Fruit fly (Drosophila melanogaster) whole organism, prepupa: ENCODE results near the gene ssh.

Experiments used
- CG10669 ChIP-seq: fragments of 200-800 bp; sonication (Bioruptor generic); optimal IDR thresholded peaks from 3 replicates; lab custom pipeline; 2018; ENCODE audit warnings: missing biosample characterization, mild to moderate bottlenecking, missing genetic modification characterization, moderate library complexity
- CG11294 ChIP-seq: fragments of 200-800 bp; sonication (Bioruptor generic); IDR thresholded peaks from 2 replicates; pipeline ENCODE4 v1.3.6; 2022; ENCODE audit warnings: missing biosample characterization, missing genetic modification characterization
- CG11762 ChIP-seq: fragments of 200-800 bp; sonication (Bioruptor generic); optimal IDR thresholded peaks from 3 replicates; lab custom pipeline; 2016; ENCODE audit warnings: missing biosample characterization, missing genetic modification characterization; ENCODE audit not compliant: insufficient read depth
- CG11902 ChIP-seq: fragments of 200-800 bp; sonication (Bioruptor generic); optimal IDR thresholded peaks from 3 replicates; lab custom pipeline; 2016; ENCODE audit warnings: missing biosample characterization, missing genetic modification characterization
- CG15336 ChIP-seq: fragments of 200-800 bp; sonication (Bioruptor generic); IDR thresholded peaks from 2 replicates; pipeline ENCODE4 v1.3.6; 2022; ENCODE audit warnings: missing biosample characterization, missing genetic modification characterization
- CG1621 ChIP-seq: fragments of 200-800 bp; sonication (Bioruptor generic); optimal IDR thresholded peaks from 3 replicates; lab custom pipeline; 2018; ENCODE audit warnings: missing biosample characterization, mild to moderate bottlenecking, missing genetic modification characterization
- CG3032 ChIP-seq: fragments of 200-800 bp; optimal IDR thresholded peaks from 2 replicates; lab custom pipeline; 2019; ENCODE audit warnings: missing biosample characterization, mild to moderate bottlenecking, missing genetic modification characterization, moderate library complexity
- CG31627 ChIP-seq: fragments of 200-800 bp; sonication (Bioruptor generic); optimal IDR thresholded peaks from 3 replicates; lab custom pipeline; 2016; ENCODE audit warnings: missing biosample characterization, missing genetic modification characterization
- CG32006 ChIP-seq: fragments of 200-800 bp; sonication (Bioruptor generic); optimal IDR thresholded peaks from 3 replicates; lab custom pipeline; 2017; ENCODE audit warnings: missing biosample characterization, mild to moderate bottlenecking, missing genetic modification characterization
- CG34406 ChIP-seq: fragments of 200-800 bp; sonication (Bioruptor generic); optimal IDR thresholded peaks from 3 replicates; lab custom pipeline; 2016; ENCODE audit warnings: missing biosample characterization, missing genetic modification characterization
- CG3919 ChIP-seq: fragments of 200-800 bp; sonication (Bioruptor generic); optimal IDR thresholded peaks from 3 replicates; lab custom pipeline; 2016; ENCODE audit warnings: missing biosample characterization, missing genetic modification characterization
- CG4318 ChIP-seq: fragments of 200-800 bp; sonication (Bioruptor generic); optimal IDR thresholded peaks from 3 replicates; lab custom pipeline; 2017; ENCODE audit warnings: missing biosample characterization, mild to moderate bottlenecking, missing genetic modification characterization
- CG6163 ChIP-seq: fragments of 200-800 bp; sonication (Bioruptor generic); IDR thresholded peaks from 3 replicates; pipeline ENCODE4 v1.3.6; 2022; ENCODE audit warnings: missing biosample characterization, missing genetic modification characterization
- CG6276 ChIP-seq: fragments of 200-800 bp; sonication (Bioruptor generic); optimal IDR thresholded peaks from 2 replicates; lab custom pipeline; 2017; ENCODE audit warnings: missing biosample characterization, mild to moderate bottlenecking, missing genetic modification characterization
- CG6792 ChIP-seq: fragments of 200-800 bp; sonication (Bioruptor generic); optimal IDR thresholded peaks from 3 replicates; lab custom pipeline; 2016; ENCODE audit warnings: missing biosample characterization, missing genetic modification characterization
- CG6808 ChIP-seq: fragments of 200-800 bp; sonication (Bioruptor generic); optimal IDR thresholded peaks from 3 replicates; lab custom pipeline; 2017; ENCODE audit warnings: missing biosample characterization, missing genetic modification characterization, mild to moderate bottlenecking, moderate library complexity, missing genetic modification reagents
- CG6854 ChIP-seq: fragments of 200-800 bp; sonication (Bioruptor generic); optimal IDR thresholded peaks from 2 replicates; lab custom pipeline; 2017; ENCODE audit warnings: missing biosample characterization, mild to moderate bottlenecking, missing genetic modification characterization
- CG8632 ChIP-seq: fragments of 200-800 bp; sonication (Bioruptor generic); optimal IDR thresholded peaks from 3 replicates; lab custom pipeline; 2016; ENCODE audit warnings: missing biosample characterization, missing genetic modification characterization
- CG9139 ChIP-seq: fragments of 200-800 bp; sonication (Bioruptor generic); optimal IDR thresholded peaks from 3 replicates; lab custom pipeline; 2017; ENCODE audit warnings: missing biosample characterization, mild to moderate bottlenecking, missing genetic modification characterization
- Ets96B ChIP-seq: fragments of 200-800 bp; optimal IDR thresholded peaks from 2 replicates; lab custom pipeline; 2019; ENCODE audit warnings: missing biosample characterization, mild to moderate bottlenecking, missing genetic modification characterization, moderate library complexity
- Gug ChIP-seq: fragments of 200-800 bp; sonication (Bioruptor generic); IDR thresholded peaks from 2 replicates; pipeline ENCODE4 v1.3.6; 2022; ENCODE audit warnings: missing biosample characterization, missing genetic modification characterization
- Hr38 ChIP-seq: sonication (Bioruptor generic); optimal IDR thresholded peaks from 2 replicates; lab custom pipeline; 2016; ENCODE audit warnings: missing biosample characterization, missing genetic modification characterization
- Hr39 ChIP-seq: fragments of 200-800 bp; sonication (Bioruptor generic); optimal IDR thresholded peaks from 2 replicates; lab custom pipeline; 2016; ENCODE audit warnings: missing biosample characterization, missing genetic modification characterization
- Met ChIP-seq: fragments of 200-800 bp; sonication (Bioruptor generic); optimal IDR thresholded peaks from 3 replicates; lab custom pipeline; 2016; ENCODE audit warnings: missing biosample characterization, missing genetic modification characterization
- OdsH ChIP-seq: fragments of 200-800 bp; sonication (Bioruptor generic); optimal IDR thresholded peaks from 3 replicates; lab custom pipeline; 2016; ENCODE audit warnings: missing biosample characterization, missing genetic modification characterization
- Smox ChIP-seq: fragments of 200-800 bp; sonication (Bioruptor generic); optimal IDR thresholded peaks from 3 replicates; lab custom pipeline; 2016; ENCODE audit warnings: missing biosample characterization, missing genetic modification characterization
- Sox102F ChIP-seq: fragments of 200-800 bp; sonication (Bioruptor generic); optimal IDR thresholded peaks from 2 replicates; lab custom pipeline; 2016; ENCODE audit warnings: missing biosample characterization, mild to moderate bottlenecking, missing genetic modification characterization
- Sox15 ChIP-seq: fragments of 200-800 bp; sonication (Bioruptor generic); optimal IDR thresholded peaks from 3 replicates; lab custom pipeline; 2016; ENCODE audit warnings: missing biosample characterization, missing genetic modification characterization
- achi ChIP-seq: fragments of 200-800 bp; sonication (Bioruptor generic); optimal IDR thresholded peaks from 3 replicates; lab custom pipeline; 2016; ENCODE audit warnings: missing biosample characterization, missing genetic modification characterization
- acj6 ChIP-seq: fragments of 200-800 bp; sonication (Bioruptor generic); optimal IDR thresholded peaks from 3 replicates; lab custom pipeline; 2016; ENCODE audit warnings: missing biosample characterization, missing genetic modification characterization
- cyc ChIP-seq: fragments of 200-800 bp; sonication (Bioruptor generic); optimal IDR thresholded peaks from 3 replicates; lab custom pipeline; 2016; ENCODE audit warnings: missing biosample characterization, missing genetic modification characterization
- dsx ChIP-seq: fragments of 200-800 bp; optimal IDR thresholded peaks from 3 replicates; lab custom pipeline; 2019; ENCODE audit warnings: missing biosample characterization, mild to moderate bottlenecking, missing genetic modification characterization, moderate library complexity; ENCODE audit not compliant: poor library complexity, severe bottlenecking
- eg ChIP-seq: fragments of 200-800 bp; sonication (Bioruptor generic); IDR thresholded peaks from 3 replicates; pipeline ENCODE4 v1.3.6; 2022; ENCODE audit warnings: missing biosample characterization, missing genetic modification characterization
- esn ChIP-seq: fragments of 200-800 bp; sonication (Bioruptor generic); optimal IDR thresholded peaks from 2 replicates; lab custom pipeline; 2016; ENCODE audit warnings: missing biosample characterization, mild to moderate bottlenecking, missing genetic modification characterization, moderate library complexity
- fd85E ChIP-seq: fragments of 200-800 bp; sonication (Bioruptor generic); optimal IDR thresholded peaks from 3 replicates; lab custom pipeline; 2016; ENCODE audit warnings: missing biosample characterization, missing genetic modification characterization
- lz ChIP-seq: fragments of 200-800 bp; sonication (Bioruptor generic); optimal IDR thresholded peaks from 3 replicates; lab custom pipeline; 2016; ENCODE audit warnings: missing biosample characterization, missing genetic modification characterization
- net ChIP-seq: fragments of 200-800 bp; sonication (Bioruptor generic); optimal IDR thresholded peaks from 3 replicates; lab custom pipeline; 2016; ENCODE audit warnings: missing biosample characterization, missing genetic modification characterization
- ss ChIP-seq, 2 experiments: fragments of 200-800 bp; sonication (Bioruptor generic); optimal IDR thresholded peaks; 2 replicates in 1 of 2; 3 replicates in 1 of 2; lab custom pipeline; 2017 to 2018; ENCODE audit warnings: mild to moderate bottlenecking in 2 of 2, missing biosample characterization in 2 of 2, missing genetic modification characterization in 2 of 2, moderate library complexity in 1 of 2
- svp ChIP-seq: fragments of 200-800 bp; sonication (Bioruptor generic); peaks from one replicate; lab custom pipeline; 2016; ENCODE audit warnings: missing biosample characterization, missing genetic modification characterization
- topi ChIP-seq: fragments of 200-800 bp; sonication (Bioruptor generic); optimal IDR thresholded peaks from 3 replicates; lab custom pipeline; 2016; ENCODE audit warnings: missing biosample characterization, missing genetic modification characterization
- vri ChIP-seq: fragments of 200-800 bp; sonication (Bioruptor generic); optimal IDR thresholded peaks from 3 replicates; lab custom pipeline; 2016; ENCODE audit warnings: missing biosample characterization, mild to moderate bottlenecking, missing genetic modification characterization

ssh gene

dm6 chr3R:24926752-24927320 lies 17.9 kb downstream of the ssh start:
- no peak for TF ChIP-seq svp (GFP tag; lab: Kevin White, UChicago)
- TF ChIP-seq achi: peak; percentile 16
- TF ChIP-seq Hr38 (GFP tag; lab: Kevin White, UChicago): no peak

- TF ChIP-seq CG6808 (GFP tag; lab: Kevin White, UChicago) (no peak), CG11762 (GFP tag; lab: Kevin White, UChicago) (no peak), vri (no peak), Met (GFP tag; lab: Kevin White, UChicago) (no peak), achi (no peak), CG8632 (no peak), OdsH (GFP tag; lab: Kevin White, UChicago) (no peak), Hr38 (GFP tag; lab: Kevin White, UChicago) (no peak), CG32006 (no peak), Ets96B (no peak), Sox102F (GFP tag; lab: Kevin White, UChicago) (no peak), CG11902 (GFP tag; lab: Kevin White, UChicago) (no peak), CG9139 (GFP tag; lab: Kevin White, UChicago) (no peak), CG6854 (GFP tag; lab: Kevin White, UChicago) (no peak), esn (GFP tag; lab: Kevin White, UChicago) (no peak), ss (GFP tag; optimal IDR thresholded peaks at IDR 0.05; lab: Kevin White, UChicago) (no peak), CG31627 (GFP tag; lab: Kevin White, UChicago) (no peak)
- TF ChIP-seq, all 60 proteins: peak for 0
These were observed 19.8 kb downstream of the ssh start, which contains the start of gene Trf4-2 for dm6 chr3R:24924916-24925315. Trf4-2 (plus strand) TSS chr3R:24925216.

DNA sequence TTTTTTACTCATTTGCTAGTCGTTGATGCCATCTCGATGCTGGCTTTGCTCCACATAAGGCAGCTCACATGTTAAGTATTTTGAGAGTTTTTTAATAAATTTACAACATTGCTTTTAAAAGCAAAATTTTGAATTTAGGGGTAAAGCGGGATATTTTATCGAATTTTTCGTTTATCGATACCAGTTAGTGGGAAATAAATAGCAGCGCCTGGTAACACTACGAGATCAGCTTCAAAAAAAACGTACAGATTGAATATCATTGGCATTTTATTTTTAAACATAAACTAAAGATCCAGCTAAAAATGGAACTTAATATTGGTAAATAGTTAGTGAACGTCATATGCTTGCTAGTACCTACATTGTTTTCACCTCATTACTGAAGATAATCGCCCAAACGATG lies 22.5 kb downstream of the ssh start, which contains the start of gene Mink:
Gene Mink, plus strand, starts transcription at position 204 of the 400 bp plus-strand sequence.
- no peak for TF ChIP-seq CG6792 (GFP tag; lab: Kevin White, UChicago)
- TF ChIP-seq Met (GFP tag; lab: Kevin White, UChicago): no peak
- no peak for TF ChIP-seq CG15336 (GFP tag; lab: Robert Waterston, UW)
- TF ChIP-seq CG3032 (tag; lab: Kevin White, UChicago): no peak
- no peak for TF ChIP-seq CG6276
- TF ChIP-seq Sox15 (GFP tag; lab: Kevin White, UChicago): no peak
- TF ChIP-seq topi (GFP tag; lab: Kevin White, UChicago): no peak
- no peak for TF ChIP-seq Gug
- TF ChIP-seq CG4318: no peak
- no peak for TF ChIP-seq CG8632
- TF ChIP-seq CG10669 (GFP tag; lab: Kevin White, UChicago): no peak

dm6 chr3R:24917814-24918636 lies 26.7 kb downstream of the ssh start, which contains the start of the genes PIG-S, sud1 and CG11168:
PIG-S (minus strand) TSS chr3R:24917864.
sud1 (minus strand) TSS chr3R:24917864.
CG11168 (plus strand) TSS chr3R:24918106.
- TF ChIP-seq net (GFP tag; lab: Kevin White, UChicago) (no peak), CG6808 (GFP tag; lab: Kevin White, UChicago) (no peak), fd85E (GFP tag; lab: Kevin White, UChicago) (no peak), CG3919 (GFP tag; lab: Kevin White, UChicago) (no peak), acj6 (no peak), esn (GFP tag; lab: Kevin White, UChicago) (peak; percentile 36), CG6854 (GFP tag; lab: Kevin White, UChicago) (no peak), dsx (GFP tag; lab: Kevin White, UChicago) (peak; percentile 38), Smox (GFP tag; lab: Kevin White, UChicago) (no peak), lz (peak; percentile 41), CG34406 (GFP tag; lab: Kevin White, UChicago) (no peak), CG11294 (GFP tag; lab: Robert Waterston, UW) (peak; percentile 11; the same call in 1 of the 2 replicates), Sox15 (GFP tag; lab: Kevin White, UChicago) (peak; percentile 14), CG6792 (GFP tag; lab: Kevin White, UChicago) (no peak), cyc (no peak), CG32006 (no peak), CG1621 (tag; lab: Kevin White, UChicago) (peak; percentile 18), CG15336 (GFP tag; lab: Robert Waterston, UW) (peak; percentile 26; the same call in 1 of the 2 replicates), CG11902 (GFP tag; lab: Kevin White, UChicago) (no peak), CG6163 (peak; percentile 45; the same call in 1 of the 3 replicates), Hr39 (GFP tag; lab: Kevin White, UChicago) (no peak), Hr38 (GFP tag; lab: Kevin White, UChicago) (no peak), eg (GFP tag; lab: Robert Waterston, UW) (peak; percentile 54; the same call in 2 of the 3 replicates), CG31627 (GFP tag; lab: Kevin White, UChicago) (peak; percentile 28), CG3032 (tag; lab: Kevin White, UChicago) (peak; percentile 63), CG11762 (GFP tag; lab: Kevin White, UChicago) (no peak), Ets96B (no peak), CG6276 (no peak)
- TF ChIP-seq, all 60 proteins: peak for 11
